Fruit fly (Drosophila melanogaster): Measurements from ENCODE around the gene CG31122.
A peak's percentile ranks its signal among the peaks of the same experiment; 100 is the strongest.

Gene CG31122

dm6 chr3R:18438827-18439717 is 26.4 kb upstream of the CG31122 start (continued):
- no peak for TF ChIP-seq CG6792 (GFP tag; optimal IDR thresholded peaks at IDR 0.05)
- no peak for TF ChIP-seq ss (GFP tag; optimal IDR thresholded peaks at IDR 0.05)
- no peak for TF ChIP-seq CG34406 (GFP tag; optimal IDR thresholded peaks at IDR 0.05)
- TF ChIP-seq achi (GFP tag; optimal IDR thresholded peaks at IDR 0.05): peak; percentile 36
- TF ChIP-seq CG4318 (GFP tag; optimal IDR thresholded peaks at IDR 0.05): peak; percentile 8
- TF ChIP-seq CG9139 (GFP tag; optimal IDR thresholded peaks at IDR 0.05): no peak
- peak; percentile 39 for TF ChIP-seq acj6 (GFP tag; optimal IDR thresholded peaks at IDR 0.05)
- TF ChIP-seq CG16779 (tag; optimal IDR thresholded peaks at IDR 0.05): no peak
- no peak for TF ChIP-seq CG8119 (GFP tag; IDR thresholded peaks at IDR 0.05)
- no peak; the same call in 2 of the 3 replicates for TF ChIP-seq eg (GFP tag; IDR thresholded peaks at IDR 0.05)

- TF ChIP-seq svp (GFP tag) (peak; percentile 43), dsx (GFP tag; optimal IDR thresholded peaks at IDR 0.05; ENCODE audit: poor library complexity, severe bottlenecking) (no peak), CG8119 (GFP tag; IDR thresholded peaks at IDR 0.05) (no peak), CG7368 (GFP tag; optimal IDR thresholded peaks at IDR 0.05) (no peak), CG11294 (GFP tag; IDR thresholded peaks at IDR 0.05) (no peak), salr (GFP tag; optimal IDR thresholded peaks at IDR 0.05) (no peak), Lpt (GFP tag; optimal IDR thresholded peaks at IDR 0.05) (no peak), CG34406 (GFP tag; optimal IDR thresholded peaks at IDR 0.05) (peak; percentile 9), CG6792 (GFP tag; optimal IDR thresholded peaks at IDR 0.05) (no peak), vri (GFP tag; optimal IDR thresholded peaks at IDR 0.05) (no peak), CG4318 (GFP tag; optimal IDR thresholded peaks at IDR 0.05) (no peak), ss (GFP tag; optimal IDR thresholded peaks at IDR 0.05) (no peak), fkh (GFP tag; optimal IDR thresholded peaks at IDR 0.05) (no peak), CG11902 (GFP tag; optimal IDR thresholded peaks at IDR 0.05) (no peak), pdm3 (GFP tag; optimal IDR thresholded peaks at IDR 0.05) (no peak), esn (GFP tag; optimal IDR thresholded peaks at IDR 0.05) (no peak), CG10669 (GFP tag; optimal IDR thresholded peaks at IDR 0.05) (no peak), CG6276 (GFP tag; optimal IDR thresholded peaks at IDR 0.05) (no peak), CG8632 (GFP tag; optimal IDR thresholded peaks at IDR 0.05) (peak; percentile 27), CG31627 (GFP tag; optimal IDR thresholded peaks at IDR 0.05) (no peak), Smox (GFP tag; optimal IDR thresholded peaks at IDR 0.05) (no peak), eg (GFP tag; IDR thresholded peaks at IDR 0.05) (peak; percentile 6; the same call in 1 of the 3 replicates), acj6 (GFP tag; optimal IDR thresholded peaks at IDR 0.05) (no peak), CG6163 (GFP tag; IDR thresholded peaks at IDR 0.05) (0 out of 3 replicates have a peak, but pooled peaks have one; percentile 57), achi (GFP tag; optimal IDR thresholded peaks at IDR 0.05) (peak; percentile 26), Sox102F (GFP tag; optimal IDR thresholded peaks at IDR 0.05) (no peak), Hr4 (GFP tag; optimal IDR thresholded peaks at IDR 0.05) (no peak), CG32006 (GFP tag; optimal IDR thresholded peaks at IDR 0.05) (no peak), fd85E (GFP tag; optimal IDR thresholded peaks at IDR 0.05) (no peak), fd59A (GFP tag; optimal IDR thresholded peaks at IDR 0.05) (no peak), lz (GFP tag; optimal IDR thresholded peaks at IDR 0.05) (no peak), CG6854 (GFP tag; optimal IDR thresholded peaks at IDR 0.05) (no peak), net (GFP tag; optimal IDR thresholded peaks at IDR 0.05) (no peak), Ets96B (tag; optimal IDR thresholded peaks at IDR 0.05) (no peak), OdsH (GFP tag; optimal IDR thresholded peaks at IDR 0.05) (no peak), spab (GFP tag; optimal IDR thresholded peaks at IDR 0.05) (no peak), topi (GFP tag; optimal IDR thresholded peaks at IDR 0.05) (no peak), Eip93F (GFP tag; optimal IDR thresholded peaks at IDR 0.05) (no peak), CG9139 (GFP tag; optimal IDR thresholded peaks at IDR 0.05) (no peak), dac (GFP tag; optimal IDR thresholded peaks at IDR 0.05) (no peak), Sox14 (GFP tag; optimal IDR thresholded peaks at IDR 0.05) (no peak), Eip78C (GFP tag) (peak; percentile 73), CG3919 (GFP tag; optimal IDR thresholded peaks at IDR 0.05) (peak; percentile 27)
Observed at dm6 chr3R:18438181-18438826, 25.6 kb upstream of the CG31122 start.

All from whole organism, prepupa.